Worm (Caenorhabditis elegans) whole organism, L1 larva: ENCODE measurements around the gene mthf-1.

Experiments
- F16B12.6 ChIP-seq: fragments of 150-350 bp; optimal IDR thresholded peaks from 2 replicates; lab custom pipeline; 2014; ENCODE audit warnings: missing biosample characterization, missing genetic modification characterization
- aly-2 ChIP-seq: fragments of 150-350 bp; optimal IDR thresholded peaks from 2 replicates; lab custom pipeline; 2014; ENCODE audit warnings: missing biosample characterization, missing genetic modification characterization
- ama-1 ChIP-seq: fragments of 150-350 bp; optimal IDR thresholded peaks from 2 replicates; lab custom pipeline; 2014
- blmp-1 ChIP-seq: fragments of 150-350 bp; optimal IDR thresholded peaks from 2 replicates; lab custom pipeline; 2014; ENCODE audit warnings: missing biosample characterization, missing genetic modification characterization
- ceh-88 ChIP-seq: fragments of 200-800 bp; sonication (Bioruptor generic); IDR thresholded peaks from 2 replicates; pipeline ENCODE4 v1.3.6; 2022; ENCODE audit warnings: missing genetic modification characterization, missing compliant biosample characterization
- ceh-90 ChIP-seq: sonication (generic microtip); optimal IDR thresholded peaks from 2 replicates; lab custom pipeline; 2016; ENCODE audit warnings: missing genetic modification characterization, missing compliant biosample characterization
- ces-1 ChIP-seq: fragments of 150-350 bp; optimal IDR thresholded peaks from 2 replicates; lab custom pipeline; 2014; ENCODE audit warnings: missing biosample characterization, missing genetic modification reagents, missing genetic modification characterization
- dpl-1 ChIP-seq, 3 experiments: fragments of 150-350 bp in 2 of 3; sonication (generic microtip) in 1 of 3; optimal IDR thresholded peaks; 2 replicates each; lab custom pipeline; 2014 to 2017; ENCODE audit warnings: missing biosample characterization in 3 of 3, missing genetic modification characterization in 3 of 3, missing genetic modification reagents in 3 of 3
- efl-1 ChIP-seq, 4 experiments: fragments of 150-350 bp; optimal IDR thresholded peaks in 3 of 4; peaks in 1 of 4; 1 replicate in 1 of 4; 2 replicates in 3 of 4; lab custom pipeline; 2014; ENCODE audit warnings: missing biosample characterization in 2 of 4, missing genetic modification characterization in 2 of 4, missing genetic modification reagents in 2 of 4
- efl-3 ChIP-seq: fragments of 200-800 bp; sonication (Bioruptor generic); optimal IDR thresholded peaks from 2 replicates; lab custom pipeline; 2018; ENCODE audit warnings: mild to moderate bottlenecking, missing genetic modification characterization, missing compliant biosample characterization
- egl-13 ChIP-seq: sonication (generic microtip); optimal IDR thresholded peaks from 2 replicates; lab custom pipeline; 2016; ENCODE audit warnings: missing genotype, missing genetic modification reagents, missing genetic modification characterization, missing compliant biosample characterization
- egl-27 ChIP-seq, 2 experiments: fragments of 150-350 bp in 1 of 2; sonication (generic microtip); optimal IDR thresholded peaks; 3 replicates each; lab custom pipeline; 2017 to 2018; ENCODE audit warnings: missing biosample characterization in 2 of 2, missing genetic modification characterization in 2 of 2, missing genetic modification reagents in 2 of 2
- elt-2 ChIP-seq: sonication (generic microtip); optimal IDR thresholded peaks from 2 replicates; lab custom pipeline; 2016; ENCODE audit warnings: missing genetic modification characterization, mild to moderate bottlenecking, inconsistent platforms, missing compliant biosample characterization, missing genetic modification reagents
- ets-5 ChIP-seq: fragments of 200-800 bp; sonication (Bioruptor generic); IDR thresholded peaks from 2 replicates; pipeline ENCODE4 v1.3.6; 2022; ENCODE audit warnings: missing genetic modification characterization, missing compliant biosample characterization
- hlh-17 ChIP-seq: fragments of 200-800 bp; sonication (Bioruptor generic); optimal IDR thresholded peaks from 2 replicates; lab custom pipeline; 2018; ENCODE audit warnings: missing genetic modification characterization, mild to moderate bottlenecking, missing compliant biosample characterization, moderate library complexity, borderline replicate concordance
- jun-1 ChIP-seq: fragments of 150-350 bp; optimal IDR thresholded peaks from 2 replicates; lab custom pipeline; 2014; ENCODE audit warnings: missing biosample characterization, missing genetic modification reagents, missing genetic modification characterization
- lin-13 ChIP-seq: fragments of 150-350 bp; optimal IDR thresholded peaks from 2 replicates; lab custom pipeline; 2014; ENCODE audit warnings: missing biosample characterization, missing genetic modification reagents, missing genetic modification characterization
- lin-14 ChIP-seq: fragments of 200-800 bp; sonication (Bioruptor generic); optimal IDR thresholded peaks from 2 replicates; lab custom pipeline; 2018; ENCODE audit warnings: mild to moderate bottlenecking, missing genetic modification characterization, moderate library complexity, missing compliant biosample characterization
- lin-35 ChIP-seq, 2 experiments: fragments of 150-350 bp; optimal IDR thresholded peaks; 2 replicates each; lab custom pipeline; 2014; ENCODE audit warnings: missing biosample characterization in 2 of 2, missing genetic modification characterization in 2 of 2, missing genetic modification reagents in 2 of 2
- lir-3 ChIP-seq: sonication (generic microtip); optimal IDR thresholded peaks from 2 replicates; lab custom pipeline; 2016; ENCODE audit warnings: mild to moderate bottlenecking, missing genetic modification characterization, moderate library complexity, missing compliant biosample characterization; ENCODE audit not compliant: poor library complexity
- mef-2 ChIP-seq: fragments of 150-350 bp; optimal IDR thresholded peaks from 2 replicates; lab custom pipeline; 2014; ENCODE audit warnings: missing biosample characterization, missing genetic modification characterization
- nhr-237 ChIP-seq: fragments of 150-350 bp; optimal IDR thresholded peaks from 2 replicates; lab custom pipeline; 2014; ENCODE audit warnings: missing biosample characterization, missing genetic modification characterization
- nhr-47 ChIP-seq: sonication (generic microtip); optimal IDR thresholded peaks from 2 replicates; lab custom pipeline; 2016; ENCODE audit warnings: mild to moderate bottlenecking, missing genetic modification characterization, moderate library complexity, missing compliant biosample characterization
- nhr-71 ChIP-seq: sonication (generic microtip); optimal IDR thresholded peaks from 2 replicates; lab custom pipeline; 2016; ENCODE audit warnings: mild to moderate bottlenecking, missing genetic modification characterization, moderate library complexity, missing compliant biosample characterization
- nhr-85 ChIP-seq: sonication (generic microtip); peaks from one replicate; lab custom pipeline; 2016; ENCODE audit warnings: missing genetic modification characterization, inconsistent platforms, missing compliant biosample characterization
- nhr-90 ChIP-seq: sonication (generic microtip); optimal IDR thresholded peaks from 2 replicates; lab custom pipeline; 2016; ENCODE audit warnings: mild to moderate bottlenecking, missing genetic modification characterization, missing compliant biosample characterization; ENCODE audit not compliant: poor library complexity
- rnt-1 ChIP-seq: sonication (generic microtip); optimal IDR thresholded peaks from 2 replicates; lab custom pipeline; 2016; ENCODE audit warnings: mild to moderate bottlenecking, missing genetic modification characterization, moderate library complexity, missing compliant biosample characterization
- snpc-4 ChIP-seq: fragments of 150-350 bp; optimal IDR thresholded peaks from 2 replicates; lab custom pipeline; 2014; ENCODE audit warnings: missing biosample characterization, missing genetic modification characterization
- sox-4 ChIP-seq: sonication (generic microtip); optimal IDR thresholded peaks from 2 replicates; lab custom pipeline; 2016; ENCODE audit warnings: missing genetic modification characterization, missing compliant biosample characterization
- sup-37 ChIP-seq: fragments of 200-800 bp; sonication (Bioruptor generic); optimal IDR thresholded peaks from 2 replicates; lab custom pipeline; 2018; ENCODE audit warnings: mild to moderate bottlenecking, missing genetic modification characterization, missing compliant biosample characterization
- swsn-7 ChIP-seq: sonication (generic microtip); optimal IDR thresholded peaks from 2 replicates; lab custom pipeline; 2016; ENCODE audit warnings: missing genetic modification characterization, missing compliant biosample characterization
- tlp-1 ChIP-seq: fragments of 150-350 bp; optimal IDR thresholded peaks from 2 replicates; lab custom pipeline; 2014; ENCODE audit warnings: missing biosample characterization, missing genetic modification characterization
- unc-130 ChIP-seq: fragments of 150-350 bp; optimal IDR thresholded peaks from 2 replicates; lab custom pipeline; 2017; ENCODE audit warnings: missing biosample characterization, missing genetic modification characterization, inconsistent platforms
- unc-30 ChIP-seq: sonication (generic microtip); optimal IDR thresholded peaks from 2 replicates; lab custom pipeline; 2017; ENCODE audit warnings: missing biosample characterization, missing genetic modification characterization
- unc-86 ChIP-seq: sonication (generic microtip); optimal IDR thresholded peaks from 2 replicates; lab custom pipeline; 2016; ENCODE audit warnings: missing genetic modification characterization, missing compliant biosample characterization
- zag-1 ChIP-seq: fragments of 150-350 bp; optimal IDR thresholded peaks from 2 replicates; lab custom pipeline; 2014; ENCODE audit warnings: missing biosample characterization, missing genetic modification characterization
- zip-4 ChIP-seq: fragments of 200-800 bp; sonication (Bioruptor generic); optimal IDR thresholded peaks from 2 replicates; lab custom pipeline; 2018; ENCODE audit warnings: mild to moderate bottlenecking, missing genetic modification characterization, moderate library complexity, missing compliant biosample characterization
- ztf-4 ChIP-seq: fragments of 150-350 bp; optimal IDR thresholded peaks from 2 replicates; lab custom pipeline; 2014; ENCODE audit warnings: missing biosample characterization, missing genetic modification characterization

The mthf-1 gene

DNA sequence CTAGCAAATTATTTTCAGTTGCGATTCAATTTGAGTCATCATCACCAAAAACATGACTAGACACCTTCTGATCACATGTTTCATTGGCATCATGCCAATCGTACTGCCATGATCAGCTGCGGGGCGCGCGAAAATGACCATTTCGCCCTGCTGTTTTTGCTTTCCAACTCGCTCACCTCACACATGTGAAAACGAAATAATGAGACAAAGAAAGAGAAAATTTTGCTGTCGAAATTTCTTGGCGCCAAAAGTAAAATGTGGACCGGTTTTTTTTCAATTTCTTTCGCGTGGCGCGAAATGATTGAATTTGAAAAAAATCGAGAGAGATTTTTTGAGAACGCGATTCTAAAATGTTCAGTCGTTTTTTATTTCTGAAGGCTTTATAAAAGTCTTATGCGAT is 29.2 kb upstream of the mthf-1 start (continued):
- no peak for TF ChIP-seq ces-1 (GFP tag; lab: Kevin White, UChicago)
- TF ChIP-seq jun-1 (tag; lab: Kevin White, UChicago), result no peak
- no peak for TF ChIP-seq sox-4 (tag; lab: Kevin White, UChicago)
- TF ChIP-seq dpl-1 (GFP tag; optimal IDR thresholded peaks at IDR 0.05; lab: Kevin White, UChicago), result peak; percentile 68 to 79 (median 77)
- TF ChIP-seq zag-1 (tag; lab: Kevin White, UChicago), result no peak
- peak; percentile 6 for TF ChIP-seq swsn-7 (tag; lab: Kevin White, UChicago)
- TF ChIP-seq elt-2 (tag; lab: Kevin White, UChicago), result no peak
- no peak for TF ChIP-seq unc-30 (tag; lab: Kevin White, UChicago)
- no peak for TF ChIP-seq unc-86 (tag; lab: Kevin White, UChicago)
- no peak for TF ChIP-seq sup-37 (GFP tag; lab: Kevin White, UChicago)
- no peak for TF ChIP-seq mef-2 (tag; lab: Kevin White, UChicago)
- TF ChIP-seq lir-3 (tag; lab: Kevin White, UChicago), result no peak
- TF ChIP-seq snpc-4 (tag; lab: Kevin White, UChicago), result no peak

DNA sequence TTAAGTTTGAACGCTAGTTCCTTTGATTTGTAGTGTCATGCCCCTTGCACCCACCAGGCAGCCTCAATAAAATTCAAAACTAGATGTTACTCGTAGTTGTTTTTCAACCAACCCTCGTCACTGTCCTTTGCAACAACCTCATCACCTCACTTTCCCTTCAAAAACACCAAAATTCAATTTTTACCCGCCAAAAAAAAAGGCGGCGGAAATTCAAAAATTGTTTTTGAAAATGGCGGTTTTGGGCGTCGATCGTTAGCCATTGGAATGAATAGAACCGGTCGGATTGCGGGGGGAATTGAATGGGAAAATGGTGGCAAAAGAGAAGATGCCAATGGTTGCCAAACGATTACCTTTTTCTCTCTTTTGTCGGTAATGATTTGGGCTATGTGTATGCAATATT is 28.4 kb upstream of the mthf-1 start:
- TF ChIP-seq nhr-85, result peak; percentile 18
- no peak for TF ChIP-seq hlh-17 (GFP tag; lab: Kevin White, UChicago)
- TF ChIP-seq nhr-90 (tag; lab: Kevin White, UChicago), result no peak
- peak; percentile 53 for TF ChIP-seq blmp-1 (tag; lab: Kevin White, UChicago)
- no peak for TF ChIP-seq sox-4 (tag; lab: Kevin White, UChicago)
- no peak for TF ChIP-seq swsn-7 (tag; lab: Kevin White, UChicago)
- TF ChIP-seq F16B12.6 (tag; lab: Kevin White, UChicago), result no peak
- no peak for TF ChIP-seq egl-27 (tag; optimal IDR thresholded peaks at IDR 0.05; lab: Kevin White, UChicago)
- TF ChIP-seq lin-35 (GFP tag; optimal IDR thresholded peaks at IDR 0.05; lab: Kevin White, UChicago), result peak in 1 of 2 experiments; percentile 63
- peak; percentile 17 to 50 (median 40) for TF ChIP-seq dpl-1 (GFP tag; optimal IDR thresholded peaks at IDR 0.05; lab: Kevin White, UChicago)
- peak; percentile 17 for TF ChIP-seq lin-14 (GFP tag; lab: Kevin White, UChicago)
- peak in 1 of 2 experiments; percentile 11 for TF ChIP-seq efl-1 (optimal IDR thresholded peaks at IDR 0.05; lab: Kevin White, UChicago)
- TF ChIP-seq efl-1 (GFP tag; optimal IDR thresholded peaks at IDR 0.05 in 1 of 2; lab: Kevin White, UChicago), result peak; percentile 46 to 94
- no peak for TF ChIP-seq unc-30 (tag; lab: Kevin White, UChicago)
- TF ChIP-seq nhr-71 (tag; lab: Kevin White, UChicago), result no peak
- no peak for TF ChIP-seq ces-1 (GFP tag; lab: Kevin White, UChicago)

- TF ChIP-seq lir-3 (tag; lab: Kevin White, UChicago) (no peak), unc-130 (tag; lab: Kevin White, UChicago) (no peak), dpl-1 (GFP tag; optimal IDR thresholded peaks at IDR 0.05; lab: Kevin White, UChicago) (no peak), ets-5 (GFP tag; lab: Robert Waterston, UW) (no peak), jun-1 (tag; lab: Kevin White, UChicago) (no peak), egl-27 (tag; optimal IDR thresholded peaks at IDR 0.05; lab: Kevin White, UChicago) (no peak), lin-14 (GFP tag; lab: Kevin White, UChicago) (peak; percentile 18), mef-2 (tag; lab: Kevin White, UChicago) (no peak), efl-3 (GFP tag; lab: Kevin White, UChicago) (no peak), aly-2 (tag; lab: Kevin White, UChicago) (no peak), unc-86 (tag; lab: Kevin White, UChicago) (no peak), ztf-4 (tag; lab: Kevin White, UChicago) (no peak), snpc-4 (tag; lab: Kevin White, UChicago) (no peak), zip-4 (GFP tag; lab: Kevin White, UChicago) (no peak), tlp-1 (peak; percentile 1), ceh-90 (tag; lab: Kevin White, UChicago) (no peak), ceh-88 (GFP tag; lab: Robert Waterston, UW) (no peak), zag-1 (tag; lab: Kevin White, UChicago) (no peak), lin-13 (GFP tag; lab: Kevin White, UChicago) (no peak), rnt-1 (tag; lab: Kevin White, UChicago) (no peak), F16B12.6 (tag; lab: Kevin White, UChicago) (no peak), sup-37 (GFP tag; lab: Kevin White, UChicago) (no peak), nhr-85 (peak; percentile 49), blmp-1 (tag; lab: Kevin White, UChicago) (peak; percentile 49), nhr-237 (tag; lab: Kevin White, UChicago) (no peak), egl-13 (tag; lab: Kevin White, UChicago) (no peak), nhr-47 (tag; lab: Kevin White, UChicago) (no peak), ama-1 (lab: Kevin White, UChicago) (no peak)
These were observed 25.6 kb upstream of the mthf-1 start for ce11 chrII:7803174-7803573.
